Worm (Caenorhabditis elegans) whole organism, midembryonic: Measurements from ENCODE around the gene K08D8.6.

Source experiments
- T22C8.4 ChIP-seq: fragments of 200-800 bp; sonication (Bioruptor generic); IDR thresholded peaks from 2 replicates; pipeline ENCODE4 v1.3.6; 2022; ENCODE audit warnings: missing genetic modification characterization, missing compliant biosample characterization
- cog-1 ChIP-seq: sonication (generic microtip); optimal IDR thresholded peaks from 2 replicates; lab custom pipeline; 2016; ENCODE audit warnings: missing genetic modification characterization, missing compliant biosample characterization
- flt-1 ChIP-seq: fragments of 200-800 bp; sonication (Bioruptor generic); IDR thresholded peaks from 2 replicates; pipeline ENCODE4 v1.3.6; 2022; ENCODE audit warnings: missing genetic modification characterization, missing compliant biosample characterization
- klf-2 ChIP-seq: fragments of 200-800 bp; sonication (Bioruptor generic); conservative IDR thresholded peaks from 2 replicates; pipeline ENCODE4 v1.3.6; 2022; ENCODE audit warnings: missing genetic modification reagents, missing genetic modification characterization, missing compliant biosample characterization
- med-1 ChIP-seq: sonication (generic microtip); optimal IDR thresholded peaks from 2 replicates; lab custom pipeline; 2017; ENCODE audit warnings: missing genetic modification characterization, mild to moderate bottlenecking, missing compliant biosample characterization, antibody characterized with exemption, missing genetic modification reagents; ENCODE audit not compliant: insufficient read depth
- ref-1 ChIP-seq: fragments of 200-800 bp; sonication (Bioruptor generic); conservative IDR thresholded peaks from 2 replicates; pipeline ENCODE4 v1.3.6; 2022; ENCODE audit warnings: missing genetic modification reagents, missing genetic modification characterization, missing compliant biosample characterization
- tab-1 ChIP-seq: fragments of 200-800 bp; sonication (Bioruptor generic); IDR thresholded peaks from 2 replicates; pipeline ENCODE4 v1.3.6; 2022; ENCODE audit warnings: missing genetic modification characterization, missing compliant biosample characterization
- ztf-23 ChIP-seq: fragments of 200-800 bp; sonication (Bioruptor generic); IDR thresholded peaks from 2 replicates; pipeline ENCODE4 v1.3.6; 2022; ENCODE audit warnings: missing genetic modification reagents, missing genetic modification characterization, missing compliant biosample characterization
- ztf-29 ChIP-seq: fragments of 200-800 bp; sonication (Bioruptor generic); IDR thresholded peaks from 2 replicates; pipeline ENCODE4 v1.3.6; 2022; ENCODE audit warnings: missing genetic modification reagents, missing genetic modification characterization, missing compliant biosample characterization

Gene K08D8.6

DNA sequence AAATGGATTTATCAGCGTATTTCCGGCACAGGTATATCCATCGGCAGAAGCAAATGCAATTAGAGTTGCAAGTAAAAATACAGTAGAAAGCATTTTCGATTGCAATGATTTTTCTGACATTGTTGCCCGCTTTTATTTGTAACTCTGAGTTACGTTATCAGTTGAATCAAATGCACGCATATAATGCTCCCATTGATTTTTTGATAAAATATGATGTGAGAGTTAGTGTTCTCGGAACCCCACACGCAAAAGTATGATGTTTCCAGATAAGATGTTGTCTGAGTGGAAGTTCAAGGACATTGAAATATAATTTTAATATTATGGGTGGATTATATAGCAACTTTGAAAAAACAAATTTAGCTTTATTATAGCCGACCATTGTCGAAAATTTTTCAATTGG is 21.7 kb upstream of the K08D8.6 start, which contains the start of gene K08D8.5:
Gene K08D8.5, minus strand, starts transcription at position 140 of the 400 bp plus-strand sequence.
- TF ChIP-seq klf-2 (GFP tag; lab: Robert Waterston, UW) (no peak), ref-1 (GFP tag; lab: Robert Waterston, UW) (no peak), cog-1 (tag; lab: Kevin White, UChicago) (no peak), tab-1 (GFP tag; lab: Robert Waterston, UW) (no peak), ztf-29 (GFP tag; lab: Robert Waterston, UW) (no peak), ztf-23 (GFP tag; lab: Robert Waterston, UW) (no peak), T22C8.4 (GFP tag; lab: Robert Waterston, UW) (no peak), med-1 (GFP tag; lab: Kevin White, UChicago) (no peak), flt-1 (GFP tag; lab: Robert Waterston, UW) (no peak)

- TF ChIP-seq cog-1 (tag; lab: Kevin White, UChicago): no peak
- no peak for TF ChIP-seq med-1 (GFP tag; lab: Kevin White, UChicago)
- TF ChIP-seq T22C8.4 (GFP tag; lab: Robert Waterston, UW): no peak
- TF ChIP-seq ref-1 (GFP tag; lab: Robert Waterston, UW): no peak
- no peak for TF ChIP-seq klf-2 (GFP tag; lab: Robert Waterston, UW)
- no peak for TF ChIP-seq tab-1 (GFP tag; lab: Robert Waterston, UW)
- no peak for TF ChIP-seq flt-1 (GFP tag; lab: Robert Waterston, UW)
- no peak for TF ChIP-seq ztf-23 (GFP tag; lab: Robert Waterston, UW)
- no peak for TF ChIP-seq ztf-29 (GFP tag; lab: Robert Waterston, UW)
Measured at ce11 chrIV:12909871-12910270, 19.6 kb upstream of the K08D8.6 start, which contains the start of gene K08D8.4. Gene K08D8.4, minus strand, starts transcription at chrIV:12909998.

DNA sequence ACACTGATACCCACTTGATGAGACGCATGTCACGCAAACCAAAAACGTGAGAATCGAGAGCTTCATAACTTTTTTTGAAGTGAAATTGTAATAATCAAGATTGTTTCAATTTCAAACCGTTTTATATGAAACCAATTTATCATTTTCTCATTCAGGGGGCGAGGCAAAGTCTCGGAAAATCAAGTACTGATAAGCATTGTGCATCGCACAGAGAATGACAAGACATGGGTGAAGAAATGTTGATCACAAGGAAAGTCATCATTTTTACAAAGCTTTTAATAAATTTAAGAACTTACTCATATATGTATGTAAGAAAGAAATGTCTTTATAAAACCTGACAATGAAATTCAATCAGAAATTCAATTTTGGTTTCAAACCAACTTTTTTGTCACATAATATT is 16.2 kb upstream of the K08D8.6 start, which contains the start of gene K08D8.3:
Gene K08D8.3, minus strand, starts transcription at position 131 of the 400 bp plus-strand sequence.
- TF ChIP-seq flt-1 (GFP tag; lab: Robert Waterston, UW): no peak
- TF ChIP-seq T22C8.4 (GFP tag; lab: Robert Waterston, UW): no peak
- no peak for TF ChIP-seq med-1 (GFP tag; lab: Kevin White, UChicago)
- no peak for TF ChIP-seq tab-1 (GFP tag; lab: Robert Waterston, UW)
- TF ChIP-seq ztf-23 (GFP tag; lab: Robert Waterston, UW): no peak
- TF ChIP-seq klf-2 (GFP tag; lab: Robert Waterston, UW): no peak
- no peak for TF ChIP-seq ref-1 (GFP tag; lab: Robert Waterston, UW)
- no peak for TF ChIP-seq ztf-29 (GFP tag; lab: Robert Waterston, UW)
- TF ChIP-seq cog-1 (tag; lab: Kevin White, UChicago): no peak

- TF ChIP-seq T22C8.4 (GFP tag; lab: Robert Waterston, UW): no peak
Measured at ce11 chrIV:12903687-12904086, 13.4 kb upstream of the K08D8.6 start.

DNA sequence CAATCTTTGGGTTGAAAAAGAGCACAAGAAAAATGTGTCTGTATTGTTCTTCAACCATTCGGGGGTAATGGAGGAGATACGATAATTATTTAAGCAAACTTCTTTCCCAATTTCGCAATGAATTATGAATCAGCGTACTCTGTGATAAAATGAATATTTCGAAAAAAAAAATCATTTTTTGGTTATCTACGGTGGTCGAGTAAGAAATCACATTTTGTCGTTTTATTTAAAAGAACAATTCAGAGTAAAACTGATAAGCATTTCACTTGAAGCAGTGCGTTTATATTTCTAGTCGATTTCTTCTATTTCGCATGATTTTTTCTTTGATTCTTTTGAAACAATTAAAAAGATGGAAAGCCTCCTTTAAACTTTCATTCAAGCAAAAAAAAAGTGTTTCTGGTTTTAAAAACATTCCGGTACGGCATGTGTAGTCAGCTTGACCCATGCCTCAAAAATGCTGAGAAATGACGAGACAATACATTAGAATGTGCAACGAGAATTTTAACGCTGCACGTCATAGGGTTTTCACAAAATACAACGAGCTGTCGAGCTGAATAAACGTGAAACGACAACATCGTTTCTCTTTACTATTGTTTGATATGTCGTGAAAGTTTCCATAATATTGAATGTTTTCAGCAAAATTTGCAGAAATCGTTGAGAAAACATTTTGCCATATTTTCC is 12.3 kb upstream of the K08D8.6 start, which contains the start of gene K08D8.2:
Gene K08D8.2, plus strand, starts transcription at position 631 of the 681 bp plus-strand sequence.
- no peak for TF ChIP-seq ztf-29 (GFP tag; lab: Robert Waterston, UW)
- TF ChIP-seq T22C8.4 (GFP tag; lab: Robert Waterston, UW): no peak
- no peak for TF ChIP-seq klf-2 (GFP tag; lab: Robert Waterston, UW)
- no peak for TF ChIP-seq tab-1 (GFP tag; lab: Robert Waterston, UW)
- no peak for TF ChIP-seq ref-1 (GFP tag; lab: Robert Waterston, UW)
- TF ChIP-seq cog-1 (tag; lab: Kevin White, UChicago): no peak
- TF ChIP-seq med-1 (GFP tag; lab: Kevin White, UChicago): no peak
- TF ChIP-seq flt-1 (GFP tag; lab: Robert Waterston, UW): no peak
- TF ChIP-seq ztf-23 (GFP tag; lab: Robert Waterston, UW): no peak

DNA sequence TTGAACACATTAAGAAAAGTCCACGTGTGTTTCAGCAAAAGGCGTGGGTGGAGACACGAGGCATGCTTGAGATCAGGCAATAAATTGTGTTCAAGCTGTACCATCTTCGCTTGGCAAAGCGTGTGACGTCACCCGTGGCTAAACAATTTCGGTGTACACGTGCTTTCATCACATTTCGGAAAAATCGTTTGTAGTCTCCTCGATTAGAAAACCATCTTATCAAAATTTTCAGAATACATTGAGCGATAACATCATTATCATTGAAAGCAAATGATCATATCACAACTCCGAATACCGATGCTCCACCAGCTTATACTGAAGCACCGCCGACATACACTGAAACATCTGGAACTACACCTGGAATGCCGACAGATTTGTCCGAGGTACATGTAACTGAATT is 11.3 kb upstream of the K08D8.6 start:
- TF ChIP-seq cog-1 (tag; lab: Kevin White, UChicago) (no peak), med-1 (GFP tag; lab: Kevin White, UChicago) (no peak), ztf-23 (GFP tag; lab: Robert Waterston, UW) (no peak), flt-1 (GFP tag; lab: Robert Waterston, UW) (no peak), ref-1 (GFP tag; lab: Robert Waterston, UW) (no peak), T22C8.4 (GFP tag; lab: Robert Waterston, UW) (no peak), ztf-29 (GFP tag; lab: Robert Waterston, UW) (no peak), klf-2 (GFP tag; lab: Robert Waterston, UW) (no peak), tab-1 (GFP tag; lab: Robert Waterston, UW) (no peak)

- TF ChIP-seq med-1 (GFP tag; lab: Kevin White, UChicago) (no peak), ztf-23 (GFP tag; lab: Robert Waterston, UW) (no peak), tab-1 (GFP tag; lab: Robert Waterston, UW) (no peak), ref-1 (GFP tag; lab: Robert Waterston, UW) (no peak), T22C8.4 (GFP tag; lab: Robert Waterston, UW) (no peak), ztf-29 (GFP tag; lab: Robert Waterston, UW) (no peak), cog-1 (tag; lab: Kevin White, UChicago) (no peak), klf-2 (GFP tag; lab: Robert Waterston, UW) (no peak), flt-1 (GFP tag; lab: Robert Waterston, UW) (no peak)
Measured at ce11 chrIV:12900267-12900666, 10.0 kb upstream of the K08D8.6 start, which contains the start of gene K08D8.10. Gene K08D8.10, plus strand, starts transcription at chrIV:12900567.

ce11 chrIV:12899392-12899791 is 9.1 kb upstream of the K08D8.6 start, which contains the start of gene K08D8.9:
Gene K08D8.9, plus strand, starts transcription at chrIV:12899692.
- TF ChIP-seq cog-1 (tag; lab: Kevin White, UChicago) (no peak), ref-1 (GFP tag; lab: Robert Waterston, UW) (no peak), tab-1 (GFP tag; lab: Robert Waterston, UW) (no peak), klf-2 (GFP tag; lab: Robert Waterston, UW) (no peak), ztf-29 (GFP tag; lab: Robert Waterston, UW) (no peak), T22C8.4 (GFP tag; lab: Robert Waterston, UW) (no peak), flt-1 (GFP tag; lab: Robert Waterston, UW) (no peak), ztf-23 (GFP tag; lab: Robert Waterston, UW) (no peak), med-1 (GFP tag; lab: Kevin White, UChicago) (no peak)
